Worm (Caenorhabditis elegans): ENCODE results near the gene lgc-15.

- no peak for TF ChIP-seq nhr-11 (tag; optimal IDR thresholded peaks at IDR 0.05)
- no peak for TF ChIP-seq ama-1 (optimal IDR thresholded peaks at IDR 0.05)
- no peak for TF ChIP-seq elt-2 (tag; optimal IDR thresholded peaks at IDR 0.05)
- no peak for TF ChIP-seq ceh-48 (tag; optimal IDR thresholded peaks at IDR 0.05)
- no peak for TF ChIP-seq dve-1 (tag; optimal IDR thresholded peaks at IDR 0.05)
- no peak for TF ChIP-seq tbx-2 (tag; optimal IDR thresholded peaks at IDR 0.05)
- no peak for TF ChIP-seq elt-4 (tag; optimal IDR thresholded peaks at IDR 0.05)
- no peak for TF ChIP-seq ceh-6 (GFP tag; optimal IDR thresholded peaks at IDR 0.05)
- no peak for TF ChIP-seq sox-4 (tag; optimal IDR thresholded peaks at IDR 0.05)
- TF ChIP-seq nhr-232 (tag; optimal IDR thresholded peaks at IDR 0.05) = no peak
- TF ChIP-seq nfya-1 (tag; optimal IDR thresholded peaks at IDR 0.05) = no peak
Measured at ce11 chrX:12104630-12105029, 9.5 kb upstream of the lgc-15 start, which contains the start of gene col-181.
